Worm (Caenorhabditis elegans) whole organism, midembryonic: ENCODE data around the gene F16B12.4.

Source experiments
- flt-1 ChIP-seq: fragments of 200-800 bp; sonication (Bioruptor generic); IDR thresholded peaks from 2 replicates; pipeline ENCODE4 v1.3.6; 2022; ENCODE audit warnings: missing genetic modification characterization, missing compliant biosample characterization
- med-1 ChIP-seq: sonication (generic microtip); optimal IDR thresholded peaks from 2 replicates; lab custom pipeline; 2017; ENCODE audit warnings: missing genetic modification characterization, mild to moderate bottlenecking, missing compliant biosample characterization, antibody characterized with exemption, missing genetic modification reagents; ENCODE audit not compliant: insufficient read depth

DNA sequence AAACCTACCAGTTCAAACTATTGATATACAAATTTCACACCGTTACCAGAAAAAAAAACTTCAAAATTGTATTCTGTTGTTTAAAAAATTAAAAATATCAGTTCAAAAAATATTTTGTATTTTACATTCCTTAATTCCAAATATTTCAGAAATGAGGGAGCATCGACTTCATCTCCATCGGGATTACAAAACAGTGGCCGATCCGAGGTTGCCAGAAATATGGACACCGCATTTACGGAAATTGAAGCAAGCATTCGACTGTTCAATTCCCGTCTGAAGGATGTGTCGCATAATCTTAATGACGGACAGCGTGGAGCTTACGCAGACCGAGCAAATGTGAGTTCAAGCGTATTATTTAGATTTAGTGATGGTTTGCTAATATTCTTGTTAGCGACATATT, 34.2 kb upstream of the F16B12.4 start:
- TF ChIP-seq med-1 (GFP tag; lab: Kevin White, UChicago) (no peak), flt-1 (no peak)
